Fruit fly (Drosophila melanogaster) whole organism, embryonic: ENCODE measurements around the gene Syx1A.

Experiments
- Atf-2 ChIP-seq: fragments of 200-800 bp; sonication (Bioruptor generic); optimal IDR thresholded peaks from 2 replicates; lab custom pipeline; 2016; ENCODE audit warnings: missing biosample characterization, missing genetic modification characterization
- CG10209 ChIP-seq: fragments of 200-800 bp; sonication (Bioruptor generic); optimal IDR thresholded peaks from 3 replicates; lab custom pipeline; 2017; ENCODE audit warnings: missing biosample characterization, mild to moderate bottlenecking, missing genetic modification characterization, missing genetic modification reagents
- CG10431 ChIP-seq: fragments of 200-800 bp; sonication (Bioruptor generic); optimal IDR thresholded peaks from 3 replicates; lab custom pipeline; 2018; ENCODE audit warnings: missing biosample characterization, mild to moderate bottlenecking, missing genetic modification characterization
- CG10959 ChIP-seq: fragments of 200-800 bp; sonication (Bioruptor generic); IDR thresholded peaks from 2 replicates; pipeline ENCODE4 v1.3.6; 2022; ENCODE audit warnings: missing biosample characterization, missing genetic modification characterization
- CG11504 ChIP-seq: fragments of 200-800 bp; sonication (Bioruptor generic); optimal IDR thresholded peaks from 3 replicates; lab custom pipeline; 2019; ENCODE audit warnings: missing biosample characterization, mild to moderate bottlenecking, missing genetic modification characterization, moderate library complexity
- CG15011 ChIP-seq: fragments of 200-800 bp; sonication (Bioruptor generic); optimal IDR thresholded peaks from 3 replicates; lab custom pipeline; 2018; ENCODE audit warnings: missing biosample characterization, mild to moderate bottlenecking, missing genetic modification characterization
- CG15601 ChIP-seq: fragments of 200-800 bp; sonication (Bioruptor generic); optimal IDR thresholded peaks from 3 replicates; lab custom pipeline; 2019; ENCODE audit warnings: missing biosample characterization, mild to moderate bottlenecking, missing genetic modification characterization, moderate library complexity
- CG1647 ChIP-seq: fragments of 200-800 bp; sonication (Bioruptor generic); optimal IDR thresholded peaks from 3 replicates; lab custom pipeline; 2016; ENCODE audit warnings: missing biosample characterization, missing genetic modification characterization
- CG17568 ChIP-seq: fragments of 200-800 bp; sonication (Bioruptor generic); optimal IDR thresholded peaks from 2 replicates; lab custom pipeline; 2018; ENCODE audit warnings: missing biosample characterization, mild to moderate bottlenecking, missing genetic modification characterization, moderate library complexity
- CG17802 ChIP-seq: fragments of 200-800 bp; sonication (Bioruptor generic); optimal IDR thresholded peaks from 2 replicates; lab custom pipeline; 2018; ENCODE audit warnings: missing biosample characterization, mild to moderate bottlenecking, missing genetic modification characterization, moderate library complexity
- CG2202 ChIP-seq: fragments of 200-800 bp; sonication (Bioruptor generic); optimal IDR thresholded peaks from 2 replicates; lab custom pipeline; 2018; ENCODE audit warnings: missing biosample characterization, mild to moderate bottlenecking, missing genetic modification characterization
- CG30431 ChIP-seq: fragments of 200-800 bp; sonication (Bioruptor generic); optimal IDR thresholded peaks from 2 replicates; lab custom pipeline; 2017; ENCODE audit warnings: missing biosample characterization, missing genetic modification characterization
- CG32532 ChIP-seq: fragments of 200-800 bp; sonication (Bioruptor generic); IDR thresholded peaks from 2 replicates; pipeline ENCODE4 v1.3.6; 2022; ENCODE audit warnings: missing biosample characterization, missing genetic modification characterization
- CG32767 ChIP-seq: fragments of 200-800 bp; sonication (Bioruptor generic); IDR thresholded peaks from 2 replicates; pipeline ENCODE4 v1.3.6; 2022; ENCODE audit warnings: missing biosample characterization, missing genetic modification characterization
- CG4282 ChIP-seq: fragments of 200-800 bp; sonication (Bioruptor generic); optimal IDR thresholded peaks from 2 replicates; lab custom pipeline; 2016; ENCODE audit warnings: missing biosample characterization, missing genetic modification characterization
- CG4360 ChIP-seq: fragments of 200-800 bp; sonication (Bioruptor generic); IDR thresholded peaks from 2 replicates; pipeline ENCODE4 v1.3.6; 2022; ENCODE audit warnings: missing biosample characterization, missing genetic modification characterization
- CG4707 ChIP-seq: fragments of 200-800 bp; sonication (Bioruptor generic); optimal IDR thresholded peaks from 2 replicates; lab custom pipeline; 2018; ENCODE audit warnings: missing biosample characterization, mild to moderate bottlenecking, missing genetic modification characterization, moderate library complexity
- CG4820 ChIP-seq: fragments of 200-800 bp; sonication (Bioruptor generic); optimal IDR thresholded peaks from 3 replicates; lab custom pipeline; 2016; ENCODE audit warnings: missing biosample characterization, missing genetic modification characterization
- CG7556 ChIP-seq: fragments of 200-800 bp; sonication (Bioruptor generic); optimal IDR thresholded peaks from 2 replicates; lab custom pipeline; 2017; ENCODE audit warnings: missing biosample characterization, mild to moderate bottlenecking, missing genetic modification characterization
- CG7786 ChIP-seq: fragments of 200-800 bp; sonication (Bioruptor generic); optimal IDR thresholded peaks from 2 replicates; lab custom pipeline; 2016; ENCODE audit warnings: missing biosample characterization, missing genetic modification characterization
- CG8281 ChIP-seq: fragments of 200-800 bp; sonication (Bioruptor generic); optimal IDR thresholded peaks from 2 replicates; lab custom pipeline; 2018; ENCODE audit warnings: missing biosample characterization, mild to moderate bottlenecking, missing genetic modification characterization, moderate library complexity
- CG9727 ChIP-seq: fragments of 200-800 bp; sonication (Bioruptor generic); optimal IDR thresholded peaks from 3 replicates; lab custom pipeline; 2017; ENCODE audit warnings: missing biosample characterization, mild to moderate bottlenecking, missing genetic modification characterization
- CG9932 ChIP-seq: fragments of 200-800 bp; sonication (Bioruptor generic); IDR thresholded peaks from 2 replicates; pipeline ENCODE4 v1.3.6; 2022; ENCODE audit warnings: missing biosample characterization, missing genetic modification characterization
- CTCF ChIP-seq: fragments of 200-800 bp; sonication (Bioruptor generic); optimal IDR thresholded peaks from 2 replicates; lab custom pipeline; 2017; ENCODE audit warnings: missing biosample characterization, mild to moderate bottlenecking, missing genetic modification characterization, moderate library complexity
- Camta ChIP-seq: fragments of 200-800 bp; sonication (Bioruptor generic); optimal IDR thresholded peaks from 2 replicates; lab custom pipeline; 2016; ENCODE audit warnings: missing biosample characterization, missing genetic modification characterization
- D19A ChIP-seq: fragments of 200-800 bp; optimal IDR thresholded peaks from 3 replicates; lab custom pipeline; 2019; ENCODE audit warnings: missing biosample characterization, mild to moderate bottlenecking, missing genetic modification characterization, moderate library complexity
- D19B ChIP-seq: fragments of 200-800 bp; sonication (Bioruptor generic); optimal IDR thresholded peaks from 2 replicates; lab custom pipeline; 2017; ENCODE audit warnings: missing biosample characterization, mild to moderate bottlenecking, missing genetic modification characterization
- Dll ChIP-seq: fragments of 200-800 bp; sonication (Bioruptor generic); IDR thresholded peaks from 4 replicates; pipeline ENCODE4 v1.3.6; 2022; ENCODE audit warnings: missing biosample characterization, missing genetic modification characterization; ENCODE audit not compliant: partially characterized antibody
- Ets97D ChIP-seq: fragments of 200-800 bp; sonication (Bioruptor generic); optimal IDR thresholded peaks from 3 replicates; lab custom pipeline; 2016; ENCODE audit warnings: missing biosample characterization, missing genetic modification characterization
- Hmx ChIP-seq: fragments of 200-800 bp; sonication (Bioruptor generic); optimal IDR thresholded peaks from 2 replicates; lab custom pipeline; 2016; ENCODE audit warnings: missing biosample characterization, missing genetic modification characterization
- Hr39 ChIP-seq: fragments of >200 bp; optimal IDR thresholded peaks from 2 replicates; lab custom pipeline; 2017
- Max ChIP-seq: fragments of 200-800 bp; sonication (Bioruptor generic); optimal IDR thresholded peaks from 2 replicates; lab custom pipeline; 2016; ENCODE audit warnings: missing biosample characterization, mild to moderate bottlenecking, missing genetic modification characterization
- Mes4 ChIP-seq: fragments of 200-800 bp; sonication (Bioruptor generic); optimal IDR thresholded peaks from 2 replicates; lab custom pipeline; 2016; ENCODE audit warnings: missing biosample characterization, missing genetic modification characterization
- Myb ChIP-seq: fragments of 200-800 bp; sonication (Bioruptor generic); optimal IDR thresholded peaks from 2 replicates; lab custom pipeline; 2016; ENCODE audit warnings: missing biosample characterization, missing genetic modification characterization
- NfI ChIP-seq: fragments of 200-800 bp; sonication (Bioruptor generic); optimal IDR thresholded peaks from 3 replicates; lab custom pipeline; 2018; ENCODE audit warnings: missing biosample characterization, mild to moderate bottlenecking, missing genetic modification characterization, moderate library complexity
- Six4 ChIP-seq: fragments of 200-800 bp; sonication (Bioruptor generic); optimal IDR thresholded peaks from 2 replicates; lab custom pipeline; 2016; ENCODE audit warnings: missing biosample characterization, missing genetic modification characterization
- Spps ChIP-seq: fragments of 200-800 bp; sonication (Bioruptor generic); optimal IDR thresholded peaks from 2 replicates; lab custom pipeline; 2018; ENCODE audit warnings: missing biosample characterization, mild to moderate bottlenecking, missing genetic modification characterization
- YL-1 ChIP-seq: fragments of 200-800 bp; sonication (Bioruptor generic); optimal IDR thresholded peaks from 3 replicates; lab custom pipeline; 2017; ENCODE audit warnings: missing biosample characterization, mild to moderate bottlenecking, missing genetic modification characterization
- bowl ChIP-seq: fragments of 200-800 bp; sonication (Bioruptor generic); IDR thresholded peaks from 2 replicates; pipeline ENCODE4 v1.3.6; 2022; ENCODE audit warnings: missing biosample characterization, missing genetic modification characterization
- crol ChIP-seq: fragments of 200-800 bp; sonication (Bioruptor generic); IDR thresholded peaks from 2 replicates; pipeline ENCODE4 v1.3.6; 2022; ENCODE audit warnings: missing biosample characterization, missing genetic modification characterization
- danr ChIP-seq: fragments of 200-800 bp; sonication (Bioruptor generic); IDR thresholded peaks from 2 replicates; pipeline ENCODE4 v1.3.6; 2022; ENCODE audit warnings: missing biosample characterization, missing genetic modification characterization
- dysf ChIP-seq: fragments of 200-800 bp; sonication (Bioruptor generic); IDR thresholded peaks from 3 replicates; pipeline ENCODE4 v1.3.6; 2022; ENCODE audit warnings: missing biosample characterization, missing genetic modification characterization
- ewg ChIP-seq: fragments of 200-800 bp; sonication (Bioruptor generic); optimal IDR thresholded peaks from 3 replicates; lab custom pipeline; 2017; ENCODE audit warnings: mild to moderate bottlenecking, missing biosample characterization, missing genetic modification reagents, missing genetic modification characterization
- ftz-f1 ChIP-seq: fragments of 200-800 bp; sonication (Bioruptor generic); optimal IDR thresholded peaks from 2 replicates; lab custom pipeline; 2016; ENCODE audit warnings: missing biosample characterization, missing genetic modification characterization
- gcm2 ChIP-seq: fragments of 200-800 bp; sonication (Bioruptor generic); optimal IDR thresholded peaks from 2 replicates; lab custom pipeline; 2016; ENCODE audit warnings: missing biosample characterization, missing genetic modification characterization
- h ChIP-seq: fragments of >200 bp; optimal IDR thresholded peaks from 2 replicates; lab custom pipeline; 2017
- nom ChIP-seq: fragments of 200-800 bp; sonication (Bioruptor generic); optimal IDR thresholded peaks from 2 replicates; lab custom pipeline; 2017; ENCODE audit warnings: missing biosample characterization, missing genetic modification characterization, mild to moderate bottlenecking, moderate library complexity, missing genetic modification reagents
- org-1 ChIP-seq: fragments of 200-800 bp; sonication (Bioruptor generic); optimal IDR thresholded peaks from 2 replicates; lab custom pipeline; 2017; ENCODE audit warnings: missing biosample characterization, missing genetic modification characterization
- phol ChIP-seq: fragments of 200-800 bp; sonication (Bioruptor generic); optimal IDR thresholded peaks from 3 replicates; lab custom pipeline; 2018; ENCODE audit warnings: missing biosample characterization, mild to moderate bottlenecking, missing genetic modification characterization, moderate library complexity
- pnt ChIP-seq: fragments of 200-800 bp; sonication (Bioruptor generic); optimal IDR thresholded peaks from 3 replicates; lab custom pipeline; 2016; ENCODE audit warnings: missing biosample characterization, missing genetic modification characterization
- toy ChIP-seq: fragments of 200-800 bp; sonication (Bioruptor generic); IDR thresholded peaks from 2 replicates; pipeline ENCODE4 v1.3.6; 2022; ENCODE audit warnings: missing biosample characterization, missing genetic modification characterization
- tx ChIP-seq: fragments of 200-800 bp; sonication (Bioruptor generic); optimal IDR thresholded peaks from 2 replicates; lab custom pipeline; 2016; ENCODE audit warnings: missing biosample characterization, missing genetic modification characterization
- unpg ChIP-seq: fragments of 200-800 bp; sonication (Bioruptor generic); optimal IDR thresholded peaks from 3 replicates; lab custom pipeline; 2018; ENCODE audit warnings: missing biosample characterization, mild to moderate bottlenecking, missing genetic modification characterization, moderate library complexity
- z ChIP-seq: fragments of 200-800 bp; sonication (Bioruptor generic); IDR thresholded peaks from 3 replicates; pipeline ENCODE4 v1.3.6; 2022; ENCODE audit warnings: missing biosample characterization, missing genetic modification characterization

Gene Syx1A

DNA sequence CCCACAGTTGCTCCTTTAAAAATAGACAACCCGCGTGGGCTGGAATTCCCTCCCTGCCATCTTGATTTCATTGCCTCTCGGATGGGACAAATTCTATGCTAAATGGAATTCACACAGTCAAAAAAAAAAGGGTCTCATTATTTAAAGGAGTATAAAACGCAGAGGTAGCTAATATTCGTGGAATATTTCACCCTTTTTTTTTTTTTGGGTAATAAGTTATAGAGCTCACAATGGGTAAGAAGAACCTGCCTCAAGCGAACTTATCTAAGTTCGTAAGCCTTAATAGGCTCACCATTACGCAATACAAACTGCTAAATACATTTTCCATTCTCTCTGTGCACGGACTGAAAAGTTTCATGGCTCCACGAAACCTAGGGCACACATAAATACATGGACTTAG, 31.9 kb downstream of the Syx1A start (continued):
- TF ChIP-seq Dll (GFP tag; lab: Robert Waterston, UW) (no peak), Hr39 (lab: Kevin White, UChicago) (no peak), CG10431 (GFP tag; lab: Kevin White, UChicago) (no peak), gcm2 (GFP tag; lab: Kevin White, UChicago) (no peak), CG17568 (GFP tag; lab: Kevin White, UChicago) (no peak), CG4360 (no peak), CG11504 (tag; lab: Kevin White, UChicago) (peak; percentile 36), D19A (tag; lab: Kevin White, UChicago) (no peak), CG4282 (no peak), bowl (GFP tag; lab: Robert Waterston, UW) (no peak), h (lab: Kevin White, UChicago) (no peak), CG15011 (GFP tag; lab: Kevin White, UChicago) (no peak), ftz-f1 (no peak), tx (GFP tag; lab: Kevin White, UChicago) (no peak), phol (tag; lab: Kevin White, UChicago) (no peak), toy (GFP tag; lab: Robert Waterston, UW) (no peak), danr (GFP tag; lab: Robert Waterston, UW) (no peak), CG15601 (tag; lab: Kevin White, UChicago) (no peak), Camta (GFP tag; lab: Kevin White, UChicago) (no peak), unpg (no peak), Ets97D (GFP tag; lab: Kevin White, UChicago) (no peak), z (GFP tag; lab: Robert Waterston, UW) (no peak), D19B (GFP tag; lab: Kevin White, UChicago) (no peak), CG32767 (GFP tag; lab: Robert Waterston, UW) (no peak), dysf (0 out of 3 replicates have a peak, but pooled peaks have one; percentile 45), pnt (GFP tag; lab: Kevin White, UChicago) (no peak), Myb (GFP tag; lab: Kevin White, UChicago) (no peak), CG32532 (no peak), CG7556 (GFP tag; lab: Kevin White, UChicago) (peak; percentile 34), NfI (GFP tag; lab: Kevin White, UChicago) (peak; percentile 26), Six4 (GFP tag; lab: Kevin White, UChicago) (no peak), org-1 (GFP tag; lab: Kevin White, UChicago) (no peak), CG8281 (tag; lab: Kevin White, UChicago) (no peak), Hmx (GFP tag; lab: Kevin White, UChicago) (no peak), CG7786 (GFP tag; lab: Kevin White, UChicago) (no peak), Mes4 (GFP tag; lab: Kevin White, UChicago) (no peak), CG9932 (GFP tag; lab: Robert Waterston, UW) (0 out of 2 replicates have a peak, but pooled peaks have one; percentile 10), CG1647 (GFP tag; lab: Kevin White, UChicago) (no peak), crol (GFP tag; lab: Robert Waterston, UW) (no peak), Max (GFP tag; lab: Kevin White, UChicago) (no peak), ewg (no peak), CG17802 (tag; lab: Kevin White, UChicago) (no peak), CG9727 (peak; percentile 2), YL-1 (GFP tag; lab: Kevin White, UChicago) (no peak), CG4820 (GFP tag; lab: Kevin White, UChicago) (no peak), CG10959 (no peak), CG30431 (GFP tag; lab: Kevin White, UChicago) (no peak), Atf-2 (no peak), CG10209 (GFP tag; lab: Kevin White, UChicago) (no peak), CG4707 (GFP tag; lab: Kevin White, UChicago) (no peak), CG2202 (tag; lab: Kevin White, UChicago) (no peak), Spps (tag; lab: Kevin White, UChicago) (no peak), nom (no peak), CTCF (GFP tag; lab: Kevin White, UChicago) (no peak)
